Worm (Caenorhabditis elegans) whole organism, young adult: ENCODE measurements around the gene melo-3.
A peak's percentile ranks its signal among the peaks of the same experiment; 100 is the strongest.

Experiments
- T26A5.8 ChIP-seq: sonication (generic microtip); optimal IDR thresholded peaks from 2 replicates; lab custom pipeline; 2016; ENCODE audit warnings: missing genetic modification characterization, missing compliant biosample characterization
- attf-3 ChIP-seq: fragments of 200-800 bp; sonication (Bioruptor generic); conservative IDR thresholded peaks from 2 replicates; pipeline ENCODE4 v1.3.6; 2022; ENCODE audit warnings: missing genetic modification reagents, missing genetic modification characterization, missing compliant biosample characterization
- dpff-1 ChIP-seq: sonication (generic microtip); optimal IDR thresholded peaks from 2 replicates; lab custom pipeline; 2017; ENCODE audit warnings: mild to moderate bottlenecking, missing genetic modification characterization, missing compliant biosample characterization
- efl-1 ChIP-seq: fragments of 150-350 bp; optimal IDR thresholded peaks from 2 replicates; lab custom pipeline; 2014; ENCODE audit warnings: missing biosample characterization, missing genetic modification reagents, missing genetic modification characterization
- egl-18 ChIP-seq: fragments of 200-800 bp; sonication (Bioruptor generic); IDR thresholded peaks from 2 replicates; pipeline ENCODE4 v1.3.6; 2022; ENCODE audit warnings: missing genetic modification reagents, missing genetic modification characterization, missing compliant biosample characterization
- hlh-26 ChIP-seq: fragments of 200-800 bp; sonication (Bioruptor generic); conservative IDR thresholded peaks from 2 replicates; pipeline ENCODE4 v1.3.6; 2022; ENCODE audit warnings: missing genetic modification reagents, missing genetic modification characterization, missing compliant biosample characterization
- tlf-1 ChIP-seq: fragments of 200-800 bp; sonication (Bioruptor generic); optimal IDR thresholded peaks from 2 replicates; lab custom pipeline; 2018; ENCODE audit warnings: mild to moderate bottlenecking, missing genetic modification characterization, missing compliant biosample characterization
- ztf-26 ChIP-seq: sonication (generic microtip); optimal IDR thresholded peaks from 2 replicates; lab custom pipeline; 2017; ENCODE audit warnings: missing genetic modification characterization, missing compliant biosample characterization

melo-3 gene

DNA sequence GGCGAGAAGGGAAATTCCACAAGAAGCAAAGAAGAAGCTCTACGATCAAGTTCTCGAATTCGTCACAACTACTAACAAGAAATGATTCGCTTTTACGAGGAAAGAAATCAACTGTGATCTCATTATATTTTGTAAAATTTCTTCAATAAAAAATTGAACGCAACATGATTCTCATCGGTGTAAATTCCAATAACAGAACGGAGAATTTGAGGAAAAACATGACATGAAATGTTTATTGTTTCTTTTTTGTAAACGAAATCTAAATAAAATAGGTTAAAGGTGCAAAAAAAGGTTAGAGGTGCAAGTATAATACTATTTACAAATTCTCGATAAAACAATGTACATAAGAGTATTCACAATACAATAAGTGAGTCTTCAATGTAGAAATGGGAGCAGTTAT lies 45.2 kb downstream of the melo-3 start (continued):
- TF ChIP-seq hlh-26 (GFP tag; lab: Robert Waterston, UW) (no peak), ztf-26 (tag; lab: Kevin White, UChicago) (no peak), tlf-1 (GFP tag; lab: Kevin White, UChicago) (no peak), egl-18 (GFP tag; lab: Robert Waterston, UW) (no peak), T26A5.8 (no peak)

ce11 chrV:14990843-14991242 lies 45.8 kb downstream of the melo-3 start, which contains the start of the genes cdt-2 and T01C3.2:
Gene cdt-2 (minus strand): TSS chrV:14991126.
Gene T01C3.2 (plus strand): TSS chrV:14991168.
- TF ChIP-seq attf-3 (GFP tag; lab: Robert Waterston, UW) = peak; percentile 91
- peak; percentile 32 for TF ChIP-seq efl-1 (GFP tag; lab: Kevin White, UChicago)
- TF ChIP-seq dpff-1 (tag; lab: Kevin White, UChicago) = no peak
